Fruit fly (Drosophila melanogaster): ENCODE results near the gene Pex2.
A peak's percentile ranks its signal among the peaks of the same experiment; 100 is the strongest.

- TF ChIP-seq rn (GFP tag; IDR thresholded peaks at IDR 0.05) (no peak), CG10348 (GFP tag; IDR thresholded peaks at IDR 0.05) (no peak), CG34367 (tag; optimal IDR thresholded peaks at IDR 0.05) (peak; percentile 17), CG17806 (tag; optimal IDR thresholded peaks at IDR 0.05) (peak; percentile 13), EcR (GFP tag; optimal IDR thresholded peaks at IDR 0.05) (no peak), CG32121 (GFP tag; IDR thresholded peaks at IDR 0.05) (no peak), CG13204 (GFP tag; optimal IDR thresholded peaks at IDR 0.05) (no peak), Ets98B (GFP tag; IDR thresholded peaks at IDR 0.05) (peak; percentile 19; the same call in 1 of the 2 replicates)
Observed at dm6 chr3L:8315141-8315816, 23.6 kb upstream of the Pex2 start, which contains the start of gene Cpsf6.
